Worm (Caenorhabditis elegans): Measurements from ENCODE around the gene nasp-2.

nasp-2 gene

ce11 chrV:13312210-13312676, at the start of gene nasp-2:
TSS of gene nasp-2 (minus strand) at chrV:13312260.
- no peak for TF ChIP-seq cog-1 (tag; optimal IDR thresholded peaks at IDR 0.05)
- TF ChIP-seq tab-1 (GFP tag; IDR thresholded peaks at IDR 0.05), result no peak
- no peak for TF ChIP-seq flt-1 (GFP tag; IDR thresholded peaks at IDR 0.05)
- TF ChIP-seq ztf-29 (GFP tag; IDR thresholded peaks at IDR 0.05), result no peak
- no peak for TF ChIP-seq T22C8.4 (GFP tag; IDR thresholded peaks at IDR 0.05)
- TF ChIP-seq klf-2 (GFP tag; conservative IDR thresholded peaks at IDR 0.05), result no peak
- no peak for TF ChIP-seq ztf-23 (GFP tag; IDR thresholded peaks at IDR 0.05)
- no peak for TF ChIP-seq ref-1 (GFP tag; conservative IDR thresholded peaks at IDR 0.05)
- no peak for TF ChIP-seq med-1 (GFP tag; optimal IDR thresholded peaks at IDR 0.05; ENCODE audit: insufficient read depth)

DNA sequence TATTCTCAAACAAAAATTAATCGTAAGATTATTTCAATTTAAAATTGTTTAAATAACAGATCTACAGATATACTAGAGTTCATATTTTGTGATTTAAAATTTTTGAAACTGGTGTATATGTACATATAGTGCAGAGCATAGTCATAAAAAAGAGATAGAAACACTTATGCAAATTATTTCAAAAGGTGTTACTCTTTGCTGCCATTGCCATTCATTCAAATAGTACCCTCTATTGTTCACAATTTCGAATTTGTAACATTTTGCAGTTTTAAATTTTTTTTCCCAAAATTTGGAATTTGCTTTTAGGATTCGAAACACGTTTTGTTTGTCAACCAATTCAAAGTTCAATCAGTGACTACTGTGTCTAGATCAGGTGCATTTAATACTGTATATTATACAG, 48.2 kb upstream of the nasp-2 start, which contains the start of gene F32H5.4:
Gene F32H5.4, plus strand, starts transcription at position 301 of the 400 bp plus-strand sequence.
- TF ChIP-seq tab-1 (GFP tag; IDR thresholded peaks at IDR 0.05) (no peak), ref-1 (GFP tag; conservative IDR thresholded peaks at IDR 0.05) (no peak), T22C8.4 (GFP tag; IDR thresholded peaks at IDR 0.05) (no peak), flt-1 (GFP tag; IDR thresholded peaks at IDR 0.05) (no peak), med-1 (GFP tag; optimal IDR thresholded peaks at IDR 0.05; ENCODE audit: insufficient read depth) (no peak), ztf-23 (GFP tag; IDR thresholded peaks at IDR 0.05) (no peak), klf-2 (GFP tag; conservative IDR thresholded peaks at IDR 0.05) (no peak), cog-1 (tag; optimal IDR thresholded peaks at IDR 0.05) (no peak), ztf-29 (GFP tag; IDR thresholded peaks at IDR 0.05) (no peak)

- TF ChIP-seq tab-1 (GFP tag; IDR thresholded peaks at IDR 0.05), result no peak
- TF ChIP-seq ztf-29 (GFP tag; IDR thresholded peaks at IDR 0.05), result no peak
- TF ChIP-seq cog-1 (tag; optimal IDR thresholded peaks at IDR 0.05), result no peak
- TF ChIP-seq ref-1 (GFP tag; conservative IDR thresholded peaks at IDR 0.05), result no peak
- TF ChIP-seq flt-1 (GFP tag; IDR thresholded peaks at IDR 0.05), result no peak
- TF ChIP-seq med-1 (GFP tag; optimal IDR thresholded peaks at IDR 0.05; ENCODE audit: insufficient read depth), result no peak
- TF ChIP-seq T22C8.4 (GFP tag; IDR thresholded peaks at IDR 0.05), result no peak
- TF ChIP-seq ztf-23 (GFP tag; IDR thresholded peaks at IDR 0.05), result no peak
- no peak for TF ChIP-seq klf-2 (GFP tag; conservative IDR thresholded peaks at IDR 0.05)
Measured at ce11 chrV:13358823-13359592, 46.9 kb upstream of the nasp-2 start, which contains the start of gene F32H5.3. TSS of gene F32H5.3 (plus strand) at chrV:13359335.

DNA sequence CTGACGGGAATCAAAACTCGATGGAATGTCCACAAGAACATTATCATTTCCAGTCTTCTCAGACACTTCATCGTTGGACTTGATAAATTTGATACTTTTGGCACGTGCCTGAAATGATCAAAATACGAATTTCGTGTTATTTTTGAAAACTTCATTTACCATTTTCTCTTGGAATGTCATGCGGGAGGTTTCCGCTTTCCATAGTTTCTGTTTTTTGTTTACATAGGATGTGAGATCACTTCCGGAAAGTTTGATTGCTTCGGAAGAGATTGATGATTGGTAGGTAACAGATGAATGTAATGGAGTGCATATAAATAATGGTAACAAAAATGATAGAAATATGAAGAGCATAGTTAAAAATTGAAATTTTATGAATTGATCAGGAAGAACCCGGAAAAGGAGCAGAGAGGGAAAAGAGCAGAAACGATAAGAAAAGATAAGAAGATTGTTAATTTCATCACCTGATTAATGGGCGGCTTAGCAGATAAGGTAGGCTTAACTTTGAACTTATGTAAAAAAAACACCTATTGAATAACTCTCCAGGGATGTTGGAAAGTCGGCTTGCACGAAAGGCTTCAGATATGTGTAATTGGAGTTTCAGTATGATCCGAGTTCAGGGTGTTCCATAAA, 45.7 kb upstream of the nasp-2 start, which contains the start of gene F32H5.1:
Gene F32H5.1, minus strand, starts transcription at position 386 of the 630 bp plus-strand sequence.
- TF ChIP-seq tab-1 (GFP tag; IDR thresholded peaks at IDR 0.05) (no peak), cog-1 (tag; optimal IDR thresholded peaks at IDR 0.05) (no peak), ref-1 (GFP tag; conservative IDR thresholded peaks at IDR 0.05) (no peak), med-1 (GFP tag; optimal IDR thresholded peaks at IDR 0.05; ENCODE audit: insufficient read depth) (no peak), klf-2 (GFP tag; conservative IDR thresholded peaks at IDR 0.05) (no peak), ztf-23 (GFP tag; IDR thresholded peaks at IDR 0.05) (no peak), T22C8.4 (GFP tag; IDR thresholded peaks at IDR 0.05) (no peak), flt-1 (GFP tag; IDR thresholded peaks at IDR 0.05) (no peak), ztf-29 (GFP tag; IDR thresholded peaks at IDR 0.05) (no peak)

DNA sequence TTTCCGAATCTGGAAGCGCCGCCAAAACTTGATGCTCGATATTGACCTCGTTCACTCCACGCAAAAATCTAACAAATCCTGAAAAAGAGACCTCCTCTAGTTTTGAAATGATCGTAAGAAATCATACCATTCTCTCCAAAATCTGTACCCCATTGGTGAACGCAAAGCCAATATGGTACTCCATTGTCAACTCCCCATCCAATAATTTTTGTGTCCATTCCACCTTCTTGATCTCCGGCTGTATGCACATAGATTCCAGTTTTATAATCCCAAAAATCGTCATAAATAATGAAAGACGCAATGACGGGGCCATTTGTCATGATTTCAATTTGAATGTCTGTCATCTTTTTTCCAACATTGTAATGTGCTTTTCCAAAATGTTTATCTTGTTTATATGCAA, 44.1 kb upstream of the nasp-2 start:
- TF ChIP-seq klf-2 (GFP tag; conservative IDR thresholded peaks at IDR 0.05) (no peak), flt-1 (GFP tag; IDR thresholded peaks at IDR 0.05) (no peak), cog-1 (tag; optimal IDR thresholded peaks at IDR 0.05) (no peak), tab-1 (GFP tag; IDR thresholded peaks at IDR 0.05) (no peak), ztf-23 (GFP tag; IDR thresholded peaks at IDR 0.05) (no peak), med-1 (GFP tag; optimal IDR thresholded peaks at IDR 0.05; ENCODE audit: insufficient read depth) (no peak)

DNA sequence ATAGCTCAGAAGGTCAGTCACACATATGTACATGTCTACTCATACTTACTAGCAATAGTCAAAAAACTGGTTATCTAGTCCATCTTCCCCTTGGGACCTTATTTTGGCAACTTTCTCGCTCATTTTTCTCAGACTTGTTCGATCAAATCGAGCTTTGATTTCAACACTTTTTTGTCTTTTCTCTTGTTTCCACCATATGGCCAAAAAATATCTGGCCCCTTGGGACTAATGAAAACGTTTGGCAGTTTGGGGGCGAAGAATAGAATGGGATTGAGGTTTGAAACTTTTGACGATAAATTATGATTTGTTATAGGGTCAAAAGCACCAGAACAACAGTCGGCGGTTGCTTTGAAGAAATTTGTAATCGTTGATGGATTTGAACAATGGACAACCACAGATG, 40.4 kb upstream of the nasp-2 start:
- TF ChIP-seq cog-1 (tag; optimal IDR thresholded peaks at IDR 0.05), result no peak

DNA sequence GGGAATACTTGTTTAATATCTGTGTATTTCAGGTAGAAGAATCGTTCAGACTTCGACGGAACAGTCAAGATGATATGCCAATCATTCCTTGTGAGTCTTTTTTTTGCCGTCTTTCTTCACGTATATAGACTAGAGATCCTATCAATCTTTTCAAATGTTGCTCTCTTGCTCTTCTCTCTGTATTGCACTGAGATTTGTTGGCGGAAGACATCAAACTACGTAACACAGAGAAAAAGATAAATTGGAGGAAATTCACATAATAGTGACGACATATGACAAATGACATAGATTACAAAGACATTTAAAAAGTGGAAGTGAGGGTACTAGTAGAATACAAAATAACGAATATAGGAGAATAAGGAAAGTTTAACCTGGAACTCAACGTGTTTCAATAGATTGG, 39.7 kb upstream of the nasp-2 start:
- no peak for TF ChIP-seq ztf-29 (GFP tag; IDR thresholded peaks at IDR 0.05)
- TF ChIP-seq T22C8.4 (GFP tag; IDR thresholded peaks at IDR 0.05), result no peak
- no peak for TF ChIP-seq med-1 (GFP tag; optimal IDR thresholded peaks at IDR 0.05; ENCODE audit: insufficient read depth)
- no peak for TF ChIP-seq klf-2 (GFP tag; conservative IDR thresholded peaks at IDR 0.05)
- TF ChIP-seq ref-1 (GFP tag; conservative IDR thresholded peaks at IDR 0.05), result no peak
- no peak for TF ChIP-seq flt-1 (GFP tag; IDR thresholded peaks at IDR 0.05)
- no peak for TF ChIP-seq cog-1 (tag; optimal IDR thresholded peaks at IDR 0.05)
- TF ChIP-seq tab-1 (GFP tag; IDR thresholded peaks at IDR 0.05), result no peak
- TF ChIP-seq ztf-23 (GFP tag; IDR thresholded peaks at IDR 0.05), result no peak

DNA sequence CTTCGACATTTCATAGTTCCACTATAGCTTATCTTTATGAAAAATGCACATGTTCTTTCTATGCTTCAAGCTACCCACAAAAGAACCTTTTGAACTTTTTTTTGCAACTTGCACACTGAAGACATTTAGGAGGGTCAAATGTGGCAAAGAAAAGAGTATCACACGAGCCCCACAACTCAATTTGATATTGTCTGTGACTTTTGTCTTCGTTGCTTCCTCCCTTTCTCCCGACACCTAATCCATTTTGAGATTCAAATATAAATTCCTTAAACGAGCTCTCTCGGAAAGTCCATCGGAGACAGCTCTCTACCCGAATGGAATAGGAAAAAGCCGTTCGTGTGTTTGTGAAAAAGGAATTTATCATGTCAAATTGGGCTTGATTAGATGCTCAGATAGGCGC, 38.2 kb upstream of the nasp-2 start:
- no peak for TF ChIP-seq klf-2 (GFP tag; conservative IDR thresholded peaks at IDR 0.05)
- no peak for TF ChIP-seq T22C8.4 (GFP tag; IDR thresholded peaks at IDR 0.05)
- no peak for TF ChIP-seq tab-1 (GFP tag; IDR thresholded peaks at IDR 0.05)
- no peak for TF ChIP-seq cog-1 (tag; optimal IDR thresholded peaks at IDR 0.05)
- no peak for TF ChIP-seq ref-1 (GFP tag; conservative IDR thresholded peaks at IDR 0.05)
- TF ChIP-seq flt-1 (GFP tag; IDR thresholded peaks at IDR 0.05), result no peak

- TF ChIP-seq T22C8.4 (GFP tag; IDR thresholded peaks at IDR 0.05) (no peak), ztf-29 (GFP tag; IDR thresholded peaks at IDR 0.05) (no peak), ztf-23 (GFP tag; IDR thresholded peaks at IDR 0.05) (no peak), flt-1 (GFP tag; IDR thresholded peaks at IDR 0.05) (no peak), med-1 (GFP tag; optimal IDR thresholded peaks at IDR 0.05; ENCODE audit: insufficient read depth) (no peak)
Measured at ce11 chrV:13345867-13346328, 33.8 kb upstream of the nasp-2 start, which contains the start of gene twk-43. TSS of gene twk-43 (plus strand) at chrV:13346278.

All from whole organism, midembryonic.